Fruit fly (Drosophila melanogaster) ovary, adult (tissue): ENCODE results near the gene CG15439.

Experiments
- CG17801 ChIP-seq: fragments of 200-800 bp; optimal IDR thresholded peaks from 2 replicates; lab custom pipeline; 2019; ENCODE audit warnings: missing biosample characterization, mild to moderate bottlenecking, missing genetic modification characterization, moderate library complexity; ENCODE audit not compliant: partially characterized antibody

The CG15439 gene

dm6 chr2L:4440881-4441737 is 11.7 kb downstream of the CG15439 start, which contains the start of gene CG15431:
CG15431 (minus strand) TSS chr2L:4441282.
- TF ChIP-seq CG17801 (GFP tag; lab: Kevin White, UChicago), result no peak

dm6 chr2L:4437487-4437886 is 15.4 kb downstream of the CG15439 start, which contains the start of gene CG43056:
CG43056 (plus strand) TSS chr2L:4437787.
- no peak for TF ChIP-seq CG17801 (GFP tag; lab: Kevin White, UChicago)

dm6 chr2L:4433608-4434007 is 19.2 kb downstream of the CG15439 start, which contains the start of the genes CG34177 and CG34178:
CG34177 (plus strand) TSS chr2L:4433908.
CG34178 (plus strand) TSS chr2L:4433908.
- TF ChIP-seq CG17801 (GFP tag; lab: Kevin White, UChicago), result no peak

dm6 chr2L:4422154-4422553 is 30.7 kb downstream of the CG15439 start:
- TF ChIP-seq CG17801 (GFP tag; lab: Kevin White, UChicago), result no peak

dm6 chr2L:4418819-4419218 is 34.0 kb downstream of the CG15439 start:
- TF ChIP-seq CG17801 (GFP tag; lab: Kevin White, UChicago), result no peak

- no peak for TF ChIP-seq CG17801 (GFP tag; lab: Kevin White, UChicago)
Observed at dm6 chr2L:4417982-4418381, 34.9 kb downstream of the CG15439 start.

dm6 chr2L:4416903-4417302 is 35.9 kb downstream of the CG15439 start:
- TF ChIP-seq CG17801 (GFP tag; lab: Kevin White, UChicago), result no peak

- no peak for TF ChIP-seq CG17801 (GFP tag; lab: Kevin White, UChicago)
Observed at dm6 chr2L:4416089-4416488, 36.7 kb downstream of the CG15439 start.

- no peak for TF ChIP-seq CG17801 (GFP tag; lab: Kevin White, UChicago)
Observed at dm6 chr2L:4414059-4414458, 38.8 kb downstream of the CG15439 start.

DNA sequence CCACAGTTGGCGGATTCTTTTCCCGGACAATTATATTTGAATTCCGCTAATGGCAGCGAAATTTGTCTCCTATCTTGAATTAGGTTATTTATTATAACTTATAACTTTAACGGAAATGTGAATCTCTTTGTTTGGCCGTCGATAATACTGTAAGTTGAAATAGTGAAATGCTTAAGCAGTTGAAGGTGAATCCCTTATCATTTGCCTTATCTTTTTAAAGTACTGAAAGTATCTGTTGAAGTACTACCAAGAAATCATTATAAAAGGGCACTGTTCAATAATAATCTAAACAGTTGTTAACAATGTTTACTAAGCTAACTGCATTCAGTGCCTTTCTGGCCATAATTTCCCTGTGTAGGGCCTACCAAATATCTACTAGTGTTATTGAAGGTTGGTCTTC is 42.0 kb downstream of the CG15439 start, which contains the start of gene CG43055:
Gene CG43055 (plus strand): TSS at position 301 of the 400 bp plus-strand sequence.
- TF ChIP-seq CG17801 (GFP tag; lab: Kevin White, UChicago), result no peak

DNA sequence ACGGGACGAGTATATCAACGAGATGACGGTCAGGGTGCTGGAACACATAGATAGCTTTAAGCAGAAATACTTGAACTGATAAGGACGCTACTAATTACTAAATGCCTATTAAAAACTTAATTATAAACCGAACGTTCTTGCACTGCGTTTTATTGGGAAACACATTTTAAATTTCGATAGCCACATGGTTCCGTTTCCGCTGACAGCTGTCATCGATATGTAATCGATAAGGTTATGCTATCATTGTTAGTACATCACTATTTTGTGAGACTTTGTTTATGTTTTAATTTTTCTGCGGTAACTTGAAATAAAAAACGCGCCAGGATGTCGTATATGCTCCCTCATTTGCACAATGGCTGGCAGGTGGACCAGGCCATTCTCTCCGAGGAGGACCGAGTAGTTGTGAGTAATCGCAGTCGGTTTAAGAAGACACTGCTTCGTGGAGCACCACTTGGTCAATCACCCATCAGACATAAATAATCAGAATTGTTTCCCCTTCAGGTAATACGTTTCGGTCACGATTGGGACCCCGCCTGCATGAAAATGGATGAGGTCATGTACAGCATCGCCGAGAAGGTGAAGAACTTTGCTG is 49.7 kb downstream of the CG15439 start, which contains the start of gene Dim1:
Gene Dim1 (plus strand): TSS at position 239 of the 592 bp plus-strand sequence.
- TF ChIP-seq CG17801 (GFP tag; lab: Kevin White, UChicago), result peak; percentile 68

- no peak for TF ChIP-seq CG17801 (GFP tag; lab: Kevin White, UChicago)
Observed at dm6 chr2L:4400653-4401052, 52.2 kb downstream of the CG15439 start, which contains the start of gene CG33003. CG33003 (plus strand) TSS chr2L:4400953.
